Worm (Caenorhabditis elegans) whole organism, L1 larva: Measurements from ENCODE around the gene F58E2.3.
"Not testable (repeated sequence)": the region's sequence is repeated elsewhere in the genome, so short reads cannot be mapped to it uniquely, and the experiment has no call there.

Source experiments
- F16B12.6 ChIP-seq: fragments of 150-350 bp; optimal IDR thresholded peaks from 2 replicates; lab custom pipeline; 2014; ENCODE audit warnings: missing biosample characterization, missing genetic modification characterization
- alr-1 ChIP-seq: fragments of 200-800 bp; sonication (Bioruptor generic); optimal IDR thresholded peaks from 2 replicates; lab custom pipeline; 2018; ENCODE audit warnings: borderline replicate concordance, mild to moderate bottlenecking, missing genetic modification characterization, missing compliant biosample characterization
- aly-2 ChIP-seq: fragments of 150-350 bp; optimal IDR thresholded peaks from 2 replicates; lab custom pipeline; 2014; ENCODE audit warnings: missing biosample characterization, missing genetic modification characterization
- ama-1 ChIP-seq: fragments of 150-350 bp; optimal IDR thresholded peaks from 2 replicates; lab custom pipeline; 2014
- ceh-63 ChIP-seq: fragments of 200-800 bp; sonication (Bioruptor generic); optimal IDR thresholded peaks from 2 replicates; lab custom pipeline; 2018; ENCODE audit warnings: mild to moderate bottlenecking, missing genetic modification characterization, missing compliant biosample characterization
- ceh-8 ChIP-seq: fragments of 200-800 bp; sonication (Bioruptor generic); optimal IDR thresholded peaks from 2 replicates; lab custom pipeline; 2018; ENCODE audit warnings: mild to moderate bottlenecking, missing genetic modification characterization, moderate library complexity, missing compliant biosample characterization
- ceh-88 ChIP-seq: fragments of 200-800 bp; sonication (Bioruptor generic); IDR thresholded peaks from 2 replicates; pipeline ENCODE4 v1.3.6; 2022; ENCODE audit warnings: missing genetic modification characterization, missing compliant biosample characterization
- efl-1 ChIP-seq, 4 experiments: fragments of 150-350 bp; optimal IDR thresholded peaks in 3 of 4; peaks in 1 of 4; 1 replicate in 1 of 4; 2 replicates in 3 of 4; lab custom pipeline; 2014; ENCODE audit warnings: missing biosample characterization in 2 of 4, missing genetic modification characterization in 2 of 4, missing genetic modification reagents in 2 of 4
- efl-3 ChIP-seq: fragments of 200-800 bp; sonication (Bioruptor generic); optimal IDR thresholded peaks from 2 replicates; lab custom pipeline; 2018; ENCODE audit warnings: mild to moderate bottlenecking, missing genetic modification characterization, missing compliant biosample characterization
- egl-13 ChIP-seq: sonication (generic microtip); optimal IDR thresholded peaks from 2 replicates; lab custom pipeline; 2016; ENCODE audit warnings: missing genotype, missing genetic modification reagents, missing genetic modification characterization, missing compliant biosample characterization
- elt-2 ChIP-seq: sonication (generic microtip); optimal IDR thresholded peaks from 2 replicates; lab custom pipeline; 2016; ENCODE audit warnings: missing genetic modification characterization, mild to moderate bottlenecking, inconsistent platforms, missing compliant biosample characterization, missing genetic modification reagents
- fkh-10 ChIP-seq: sonication (generic microtip); optimal IDR thresholded peaks from 2 replicates; lab custom pipeline; 2017; ENCODE audit warnings: missing biosample characterization, missing genetic modification reagents, missing genetic modification characterization
- fos-1 ChIP-seq: fragments of 150-350 bp; optimal IDR thresholded peaks from 2 replicates; lab custom pipeline; 2014; ENCODE audit warnings: missing biosample characterization, missing genetic modification characterization
- grh-1 ChIP-seq: fragments of 200-800 bp; sonication (Bioruptor generic); IDR thresholded peaks from 2 replicates; pipeline ENCODE4 v1.3.6; 2022; ENCODE audit warnings: missing genetic modification reagents, missing genetic modification characterization, missing compliant biosample characterization
- hlh-17 ChIP-seq: fragments of 200-800 bp; sonication (Bioruptor generic); optimal IDR thresholded peaks from 2 replicates; lab custom pipeline; 2018; ENCODE audit warnings: missing genetic modification characterization, mild to moderate bottlenecking, missing compliant biosample characterization, moderate library complexity, borderline replicate concordance
- hlh-4 ChIP-seq: sonication (generic microtip); optimal IDR thresholded peaks from 2 replicates; lab custom pipeline; 2016; ENCODE audit warnings: mild to moderate bottlenecking, missing genetic modification characterization, missing compliant biosample characterization
- hpl-2 ChIP-seq: fragments of 150-350 bp; optimal IDR thresholded peaks from 2 replicates; lab custom pipeline; 2014; ENCODE audit warnings: missing biosample characterization, missing genetic modification reagents, missing genetic modification characterization
- irx-1 ChIP-seq: sonication (generic microtip); optimal IDR thresholded peaks from 2 replicates; lab custom pipeline; 2016; ENCODE audit warnings: missing genetic modification characterization, missing compliant biosample characterization
- jun-1 ChIP-seq: fragments of 150-350 bp; optimal IDR thresholded peaks from 2 replicates; lab custom pipeline; 2014; ENCODE audit warnings: missing biosample characterization, missing genetic modification reagents, missing genetic modification characterization
- lin-14 ChIP-seq: fragments of 200-800 bp; sonication (Bioruptor generic); optimal IDR thresholded peaks from 2 replicates; lab custom pipeline; 2018; ENCODE audit warnings: mild to moderate bottlenecking, missing genetic modification characterization, moderate library complexity, missing compliant biosample characterization
- lin-35 ChIP-seq, 2 experiments: fragments of 150-350 bp; optimal IDR thresholded peaks; 2 replicates each; lab custom pipeline; 2014; ENCODE audit warnings: missing biosample characterization in 2 of 2, missing genetic modification characterization in 2 of 2, missing genetic modification reagents in 2 of 2
- lir-3 ChIP-seq: sonication (generic microtip); optimal IDR thresholded peaks from 2 replicates; lab custom pipeline; 2016; ENCODE audit warnings: mild to moderate bottlenecking, missing genetic modification characterization, moderate library complexity, missing compliant biosample characterization; ENCODE audit not compliant: poor library complexity
- mdl-1 ChIP-seq, 2 experiments: fragments of 150-350 bp; optimal IDR thresholded peaks; 2 replicates each; lab custom pipeline; 2014 to 2017; ENCODE audit warnings: missing biosample characterization in 2 of 2, missing genetic modification characterization in 2 of 2, inconsistent platforms in 1 of 2
- mep-1 ChIP-seq: fragments of 150-350 bp; optimal IDR thresholded peaks from 2 replicates; lab custom pipeline; 2014; ENCODE audit warnings: missing biosample characterization, missing genetic modification characterization
- nhr-12 ChIP-seq: sonication (generic microtip); optimal IDR thresholded peaks from 2 replicates; lab custom pipeline; 2017; ENCODE audit warnings: missing biosample characterization, missing genetic modification characterization
- nhr-19 ChIP-seq: fragments of 200-800 bp; sonication (Bioruptor generic); conservative IDR thresholded peaks from 2 replicates; pipeline ENCODE4 v1.3.6; 2022; ENCODE audit warnings: missing genetic modification characterization, missing compliant biosample characterization
- nhr-20 ChIP-seq: sonication (generic microtip); optimal IDR thresholded peaks from 2 replicates; lab custom pipeline; 2016; ENCODE audit warnings: mild to moderate bottlenecking, missing genetic modification characterization, missing compliant biosample characterization
- nhr-28 ChIP-seq: fragments of 150-350 bp; optimal IDR thresholded peaks from 2 replicates; lab custom pipeline; 2014; ENCODE audit warnings: missing biosample characterization, missing genetic modification characterization
- nhr-47 ChIP-seq: sonication (generic microtip); optimal IDR thresholded peaks from 2 replicates; lab custom pipeline; 2016; ENCODE audit warnings: mild to moderate bottlenecking, missing genetic modification characterization, moderate library complexity, missing compliant biosample characterization
- nhr-71 ChIP-seq: sonication (generic microtip); optimal IDR thresholded peaks from 2 replicates; lab custom pipeline; 2016; ENCODE audit warnings: mild to moderate bottlenecking, missing genetic modification characterization, moderate library complexity, missing compliant biosample characterization
- nhr-84 ChIP-seq: sonication (generic microtip); optimal IDR thresholded peaks from 2 replicates; lab custom pipeline; 2017; ENCODE audit warnings: missing biosample characterization, missing genetic modification characterization
- nhr-85 ChIP-seq: sonication (generic microtip); peaks from one replicate; lab custom pipeline; 2016; ENCODE audit warnings: missing genetic modification characterization, inconsistent platforms, missing compliant biosample characterization
- rnt-1 ChIP-seq: sonication (generic microtip); optimal IDR thresholded peaks from 2 replicates; lab custom pipeline; 2016; ENCODE audit warnings: mild to moderate bottlenecking, missing genetic modification characterization, moderate library complexity, missing compliant biosample characterization
- skn-1 ChIP-seq: fragments of 150-350 bp; optimal IDR thresholded peaks from 2 replicates; lab custom pipeline; 2014; ENCODE audit warnings: missing biosample characterization, missing genetic modification characterization
- tbx-2 ChIP-seq: sonication (generic microtip); optimal IDR thresholded peaks from 2 replicates; lab custom pipeline; 2016; ENCODE audit warnings: missing genetic modification characterization, missing compliant biosample characterization
- tlp-1 ChIP-seq: fragments of 150-350 bp; optimal IDR thresholded peaks from 2 replicates; lab custom pipeline; 2014; ENCODE audit warnings: missing biosample characterization, missing genetic modification characterization
- unc-62 ChIP-seq: fragments of 150-350 bp; optimal IDR thresholded peaks from 2 replicates; lab custom pipeline; 2014; ENCODE audit warnings: missing biosample characterization, missing genetic modification reagents, missing genetic modification characterization
- unc-98 ChIP-seq: fragments of 200-800 bp; sonication (Bioruptor generic); IDR thresholded peaks from 2 replicates; pipeline ENCODE4 v1.3.6; 2022; ENCODE audit warnings: missing genetic modification characterization, missing compliant biosample characterization
- vab-15 ChIP-seq: sonication (generic microtip); optimal IDR thresholded peaks from 2 replicates; lab custom pipeline; 2017; ENCODE audit warnings: missing genotype, mild to moderate bottlenecking, missing genetic modification characterization, missing compliant biosample characterization
- xbp-1 ChIP-seq: sonication (generic microtip); optimal IDR thresholded peaks from 2 replicates; lab custom pipeline; 2016; ENCODE audit warnings: missing genetic modification characterization, missing compliant biosample characterization

F58E2.3 gene

DNA sequence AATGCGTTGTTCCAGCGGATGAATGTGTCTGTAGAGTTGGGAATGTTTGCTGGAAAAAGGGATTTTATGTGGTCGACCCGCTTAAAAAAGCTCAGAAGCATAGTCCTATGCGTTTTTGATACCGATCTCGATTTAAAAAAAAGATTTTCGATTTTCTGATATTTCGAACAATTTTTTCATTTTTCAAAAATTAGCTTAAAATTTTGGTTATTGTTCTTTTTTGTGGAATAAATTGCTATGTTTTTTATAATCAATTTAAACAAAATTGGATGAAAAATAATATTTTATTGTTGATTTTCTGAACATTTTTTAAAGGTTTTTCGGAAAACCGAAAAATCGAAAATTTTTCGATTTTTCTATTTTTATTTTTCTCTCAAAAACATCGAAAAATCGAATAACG is 33.8 kb upstream of the F58E2.3 start, which contains the start of gene C04C3.7:
TSS of gene C04C3.7 (minus strand) at position 101 of the 400 bp plus-strand sequence.
- not testable (repeated sequence) for TF ChIP-seq nhr-84 (tag; lab: Kevin White, UChicago); hlh-17 (GFP tag; lab: Kevin White, UChicago); F16B12.6 (tag; lab: Kevin White, UChicago)

DNA sequence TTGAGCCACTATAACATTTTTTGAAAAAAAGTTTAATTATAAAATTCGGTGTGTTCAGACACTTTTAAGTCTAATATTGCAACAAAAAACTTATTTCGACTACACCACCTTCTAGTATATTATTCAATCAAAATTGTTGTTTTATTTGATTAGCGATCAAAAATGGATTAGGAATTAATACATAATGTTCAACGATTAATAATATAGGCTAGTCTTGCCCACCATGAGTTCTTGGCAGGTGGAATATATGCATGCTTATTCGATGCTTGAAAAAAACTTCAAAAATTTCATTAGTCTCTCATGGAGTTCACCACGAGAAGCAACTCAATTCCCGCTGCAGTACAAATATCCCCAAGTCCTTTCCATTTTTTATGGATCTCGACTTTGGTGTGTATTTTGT is 31.2 kb upstream of the F58E2.3 start, which contains the start of gene srz-32:
TSS of gene srz-32 (plus strand) at position 301 of the 400 bp plus-strand sequence.
- no peak for TF ChIP-seq tbx-2 (tag; lab: Kevin White, UChicago)

DNA sequence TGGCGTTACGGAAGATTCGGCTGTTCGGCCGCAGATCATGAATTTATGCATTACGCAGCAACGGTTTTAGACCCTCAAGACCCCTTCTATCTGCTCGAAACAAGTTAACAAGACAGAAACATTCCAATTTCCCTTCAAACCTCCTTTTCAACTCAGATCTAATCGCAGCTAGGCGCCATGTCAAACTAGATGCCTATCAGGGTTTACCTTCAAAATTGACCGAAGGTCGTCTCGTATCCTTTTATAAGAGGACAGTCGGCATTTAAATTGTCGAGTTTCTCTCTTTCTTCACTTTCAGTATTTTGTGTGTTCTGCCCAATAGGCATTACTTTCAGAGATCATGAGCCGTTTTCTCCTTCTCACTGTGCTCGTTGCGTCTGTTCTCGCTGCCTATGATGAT is 29.2 kb upstream of the F58E2.3 start, which contains the start of gene grd-13:
TSS of gene grd-13 (plus strand) at position 291 of the 400 bp plus-strand sequence.
- TF ChIP-seq nhr-85 (peak; percentile 87), egl-13 (tag; lab: Kevin White, UChicago) (no peak), mdl-1 (tag; optimal IDR thresholded peaks at IDR 0.05; lab: Kevin White, UChicago) (no peak)

DNA sequence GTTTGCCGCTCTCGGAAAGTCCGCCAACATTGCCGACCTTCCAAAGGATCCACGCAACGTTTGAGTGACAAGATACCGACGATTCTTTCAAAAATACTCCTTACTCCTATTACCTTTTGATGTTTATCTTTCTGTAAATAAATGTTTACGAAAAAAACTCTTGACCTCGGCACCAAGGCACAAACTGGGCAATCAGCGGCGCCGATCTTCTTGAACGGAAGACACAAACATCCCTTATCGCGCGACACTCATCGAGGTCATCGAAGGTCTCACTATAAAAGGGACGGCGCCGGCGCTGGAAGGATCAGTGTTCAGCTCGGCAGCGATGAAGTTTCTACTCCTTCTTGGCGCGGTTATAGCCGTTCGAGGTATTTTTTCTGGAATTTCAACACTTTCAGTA is 27.9 kb upstream of the F58E2.3 start, which contains the start of gene grd-3:
TSS of gene grd-3 (plus strand) at position 302 of the 400 bp plus-strand sequence.
- TF ChIP-seq ceh-63 (GFP tag; lab: Kevin White, UChicago) (no peak), hlh-17 (GFP tag; lab: Kevin White, UChicago) (no peak), nhr-12 (no peak), irx-1 (tag; lab: Kevin White, UChicago) (no peak), efl-3 (GFP tag; lab: Kevin White, UChicago) (no peak), ceh-88 (GFP tag; lab: Robert Waterston, UW) (no peak), ama-1 (lab: Kevin White, UChicago) (no peak), lin-14 (GFP tag; lab: Kevin White, UChicago) (peak; percentile 70), nhr-20 (tag; lab: Kevin White, UChicago) (peak; percentile 11), nhr-71 (tag; lab: Kevin White, UChicago) (peak; percentile 51), hpl-2 (no peak), skn-1 (no peak), unc-62 (GFP tag; lab: Kevin White, UChicago) (no peak), nhr-47 (tag; lab: Kevin White, UChicago) (no peak), tlp-1 (tag; lab: Kevin White, UChicago) (no peak), fos-1 (tag; lab: Kevin White, UChicago) (no peak), lir-3 (tag; lab: Kevin White, UChicago) (no peak), nhr-85 (peak; percentile 95), vab-15 (no peak), elt-2 (tag; lab: Kevin White, UChicago) (no peak), mdl-1 (tag; optimal IDR thresholded peaks at IDR 0.05; lab: Kevin White, UChicago) (no peak), efl-1 (optimal IDR thresholded peaks at IDR 0.05; lab: Kevin White, UChicago) (no peak), efl-1 (GFP tag; optimal IDR thresholded peaks at IDR 0.05 in 1 of 2; lab: Kevin White, UChicago) (no peak), unc-98 (GFP tag; lab: Robert Waterston, UW) (no peak), mep-1 (tag; lab: Kevin White, UChicago) (no peak), grh-1 (no peak), lin-35 (GFP tag; optimal IDR thresholded peaks at IDR 0.05; lab: Kevin White, UChicago) (no peak), rnt-1 (tag; lab: Kevin White, UChicago) (peak; percentile 8), fkh-10 (GFP tag; lab: Kevin White, UChicago) (no peak), xbp-1 (tag; lab: Kevin White, UChicago) (no peak), aly-2 (no peak), ceh-8 (GFP tag; lab: Kevin White, UChicago) (no peak), nhr-28 (tag; lab: Kevin White, UChicago) (no peak), alr-1 (tag; lab: Kevin White, UChicago) (no peak), nhr-19 (GFP tag; lab: Robert Waterston, UW) (no peak), jun-1 (tag; lab: Kevin White, UChicago) (no peak), hlh-4 (tag; lab: Kevin White, UChicago) (no peak)
